Worm (Caenorhabditis elegans) whole organism, dauer: Measurements from ENCODE around the gene K02D10.4.

ENCODE experiments used
- unc-62 ChIP-seq: sonication (generic microtip); optimal IDR thresholded peaks from 2 replicates; lab custom pipeline; 2017; ENCODE audit warnings: missing biosample characterization, missing genetic modification reagents, missing genetic modification characterization

K02D10.4 gene

DNA sequence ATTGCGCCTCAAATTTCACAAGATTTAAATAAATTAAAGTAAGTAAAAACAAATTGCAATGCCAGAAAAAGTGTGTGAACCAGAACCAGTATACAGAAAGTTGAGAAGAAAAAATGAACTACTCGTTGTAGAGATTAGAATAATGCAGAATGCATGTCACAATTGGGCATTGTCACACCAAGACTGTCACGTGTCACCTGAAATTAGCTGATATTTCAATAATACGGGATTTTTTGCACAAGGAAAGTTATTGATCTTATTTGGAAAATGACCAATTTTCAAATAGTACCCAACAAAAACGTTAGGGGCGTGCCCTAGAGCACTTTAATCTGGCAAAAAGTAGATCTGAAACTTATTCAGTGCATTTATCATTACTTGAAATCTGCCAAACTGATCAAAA lies 37.9 kb downstream of the K02D10.4 start:
- no peak for TF ChIP-seq unc-62 (GFP tag; lab: Kevin White, UChicago)

DNA sequence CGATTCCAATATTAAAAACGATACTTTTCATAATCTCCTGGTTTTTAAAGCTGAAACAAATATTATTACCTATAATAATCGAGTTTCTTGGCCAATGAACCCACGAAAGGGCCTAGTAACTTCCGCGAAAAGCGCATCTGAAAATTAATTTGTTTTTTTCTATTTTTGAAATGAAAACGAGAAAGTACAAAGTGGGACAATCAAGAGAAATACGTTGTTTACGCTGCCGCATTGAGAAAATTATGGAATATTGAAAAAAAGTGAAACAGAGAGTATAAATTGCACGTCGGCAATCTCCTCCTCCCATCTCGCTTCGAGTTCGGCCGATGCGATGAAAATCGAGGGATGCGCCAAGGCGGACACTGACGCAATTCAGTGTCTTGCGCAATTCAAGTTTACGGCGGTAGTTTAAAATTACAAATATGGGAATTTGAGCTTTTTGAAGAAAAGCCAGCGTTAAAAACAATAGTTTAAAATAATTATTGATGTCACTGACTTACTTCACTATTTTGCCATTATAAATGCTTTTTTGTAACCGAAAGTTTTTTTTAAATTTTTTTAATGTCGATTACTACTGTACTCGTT lies 38.4 kb downstream of the K02D10.4 start, which contains the start of gene pdhk-2:
TSS of gene pdhk-2 (minus strand) at position 137 of the 585 bp plus-strand sequence.
- TF ChIP-seq unc-62 (GFP tag; lab: Kevin White, UChicago): no peak

DNA sequence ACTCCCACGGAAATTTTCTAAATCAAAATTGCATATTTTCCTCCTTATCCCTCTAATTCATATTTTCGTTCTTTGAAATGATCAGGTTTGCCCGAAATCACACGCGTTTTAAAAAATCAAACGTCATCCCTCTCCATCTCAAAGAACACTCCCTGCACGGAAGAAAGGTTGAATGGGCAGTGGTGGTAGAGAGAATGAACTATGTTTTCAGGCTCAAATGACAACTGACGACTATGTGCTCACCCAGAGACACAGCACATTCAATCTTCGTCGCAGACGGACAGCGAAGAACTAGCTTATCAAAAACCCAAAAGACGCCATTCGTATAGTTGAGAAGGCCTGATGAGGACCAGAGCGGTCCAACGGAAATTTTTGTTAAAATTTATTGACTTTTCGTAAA lies 40.0 kb downstream of the K02D10.4 start:
- TF ChIP-seq unc-62 (GFP tag; lab: Kevin White, UChicago): no peak

DNA sequence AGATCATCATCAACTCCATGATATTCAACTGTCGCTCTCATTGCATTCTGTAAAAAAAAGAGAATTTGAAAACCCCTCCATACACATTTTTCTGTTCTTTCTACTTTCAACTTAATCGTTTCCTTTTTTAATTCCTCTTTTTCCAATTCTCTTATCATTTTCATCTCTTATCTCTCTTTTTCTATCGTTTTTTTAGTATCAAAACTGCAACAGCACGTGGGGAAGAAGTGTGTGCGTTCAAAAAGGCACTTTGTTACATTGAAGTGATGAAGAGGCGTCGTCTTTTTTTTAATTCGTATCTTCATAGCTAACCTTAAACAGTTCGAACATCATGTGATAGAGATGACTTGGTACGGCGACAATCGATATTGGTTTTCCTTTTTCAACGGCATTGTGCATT lies 40.7 kb downstream of the K02D10.4 start:
- no peak for TF ChIP-seq unc-62 (GFP tag; lab: Kevin White, UChicago)

DNA sequence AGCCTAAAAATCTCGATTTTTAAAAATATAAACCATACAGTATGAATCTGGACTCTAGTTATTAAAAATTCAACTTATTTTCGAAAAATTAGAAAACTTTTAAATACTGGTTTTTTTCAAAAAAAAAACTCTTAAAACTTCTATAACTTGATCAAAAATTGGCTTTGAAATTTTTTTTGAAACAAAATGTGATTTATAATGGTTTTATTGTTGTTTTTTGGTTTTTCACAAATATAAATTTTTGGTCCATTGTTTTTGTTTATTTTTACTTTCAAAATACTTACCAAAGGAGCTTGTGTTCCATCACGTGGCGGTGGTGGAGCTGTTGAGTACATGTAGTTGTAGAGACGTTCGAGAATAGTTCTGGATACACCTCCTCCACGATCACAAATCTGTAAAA lies 41.5 kb downstream of the K02D10.4 start:
- no peak for TF ChIP-seq unc-62 (GFP tag; lab: Kevin White, UChicago)

DNA sequence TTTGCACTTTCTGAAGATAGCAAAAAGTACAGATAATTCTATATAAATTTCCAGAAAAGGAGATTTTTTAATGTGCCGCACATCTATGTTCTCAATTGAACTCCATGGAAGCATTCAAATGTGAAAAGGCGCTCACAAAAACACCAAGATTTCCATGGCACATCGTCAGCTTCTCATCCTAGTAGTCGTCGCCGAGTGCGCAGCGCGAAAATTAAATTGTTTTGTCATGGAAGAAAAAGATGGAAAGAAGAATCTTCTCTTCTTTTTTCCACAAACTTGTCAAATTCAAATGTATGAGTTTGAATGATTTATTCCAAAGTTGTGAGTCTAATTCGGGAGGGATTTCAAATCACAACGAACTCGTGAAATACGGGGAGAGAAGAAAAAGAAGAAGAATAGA lies 42.4 kb downstream of the K02D10.4 start:
- no peak for TF ChIP-seq unc-62 (GFP tag; lab: Kevin White, UChicago)

DNA sequence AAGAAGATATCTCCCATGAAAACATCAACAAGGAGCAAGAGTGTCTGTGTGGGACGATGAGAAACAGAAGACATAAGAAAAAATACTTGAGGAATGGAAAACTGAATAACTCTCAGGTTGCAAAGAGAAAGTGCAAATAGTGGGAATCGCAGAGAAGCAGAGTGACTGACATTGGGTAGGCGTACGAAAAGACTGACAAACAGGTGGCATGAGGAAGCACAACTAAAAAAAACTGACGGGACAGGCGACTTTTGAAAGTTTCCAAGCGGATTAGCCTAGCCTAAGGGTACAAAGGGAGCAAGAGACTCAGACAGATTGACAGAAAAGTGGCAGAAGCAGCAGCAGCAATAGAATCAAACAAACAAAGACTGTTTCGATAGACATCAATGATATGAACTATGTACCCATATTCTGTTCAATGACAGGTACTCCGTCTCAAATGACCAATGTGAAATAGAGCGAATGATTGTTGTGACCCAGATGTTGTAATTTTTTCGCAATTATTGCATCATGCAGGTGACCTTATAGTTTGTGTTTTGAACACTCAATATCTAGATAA lies 45.4 kb downstream of the K02D10.4 start:
- no peak for TF ChIP-seq unc-62 (GFP tag; lab: Kevin White, UChicago)

DNA sequence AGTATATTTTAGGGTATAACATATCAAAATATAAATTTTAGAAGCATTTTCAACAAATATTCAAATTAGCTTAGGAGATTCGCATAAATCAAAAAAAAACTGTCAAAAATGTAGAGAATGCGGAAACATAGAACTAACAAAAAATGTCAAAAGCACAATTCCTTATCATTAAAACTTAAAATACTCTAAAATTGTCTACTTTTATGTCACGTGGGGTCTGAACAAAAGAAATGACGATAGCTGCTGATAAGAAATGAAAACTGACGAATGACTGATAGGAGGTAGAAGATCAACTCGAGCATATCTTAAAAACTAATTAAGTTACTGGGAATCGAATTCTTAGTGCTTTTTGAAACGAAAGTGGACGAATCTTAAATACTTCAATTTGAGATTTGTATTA lies 46.1 kb downstream of the K02D10.4 start:
- no peak for TF ChIP-seq unc-62 (GFP tag; lab: Kevin White, UChicago)

DNA sequence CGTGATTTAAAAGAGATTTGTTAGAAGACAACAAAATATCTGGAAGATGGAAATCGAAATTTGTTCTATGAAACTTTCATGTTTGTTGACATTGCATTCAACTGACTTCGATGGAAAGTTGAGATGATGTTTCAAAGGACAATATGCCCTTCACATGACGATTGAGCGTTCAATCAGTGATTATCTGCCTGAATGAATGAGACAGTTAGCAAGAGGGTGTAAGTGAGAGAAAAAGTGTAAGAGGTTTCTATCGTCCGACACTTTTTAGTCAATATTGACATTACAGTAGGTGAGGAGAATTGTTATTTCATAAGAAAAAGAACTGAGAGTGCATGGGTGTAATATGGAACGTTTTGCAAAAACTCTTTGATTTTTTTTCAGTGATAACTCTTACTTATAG lies 46.6 kb downstream of the K02D10.4 start:
- TF ChIP-seq unc-62 (GFP tag; lab: Kevin White, UChicago): no peak

DNA sequence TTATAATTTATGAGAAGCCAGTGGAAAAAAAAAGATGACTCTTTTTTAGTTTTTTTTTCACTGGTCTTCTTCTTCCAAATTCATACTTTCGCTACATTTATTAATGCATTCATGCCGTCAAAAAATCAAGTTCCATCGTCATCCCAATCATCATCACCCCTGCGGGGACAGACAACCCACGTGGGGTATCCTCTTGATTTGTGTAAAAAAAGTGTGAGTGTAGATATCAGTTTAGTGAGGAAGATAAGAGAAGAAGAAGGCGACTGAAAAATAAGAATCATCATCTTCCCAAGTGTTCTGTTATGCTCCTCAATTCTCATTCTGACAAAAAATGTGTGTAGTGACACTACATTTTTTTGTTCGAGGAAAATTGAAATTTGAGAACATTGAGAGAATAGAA lies 47.8 kb downstream of the K02D10.4 start:
- no peak for TF ChIP-seq unc-62 (GFP tag; lab: Kevin White, UChicago)

DNA sequence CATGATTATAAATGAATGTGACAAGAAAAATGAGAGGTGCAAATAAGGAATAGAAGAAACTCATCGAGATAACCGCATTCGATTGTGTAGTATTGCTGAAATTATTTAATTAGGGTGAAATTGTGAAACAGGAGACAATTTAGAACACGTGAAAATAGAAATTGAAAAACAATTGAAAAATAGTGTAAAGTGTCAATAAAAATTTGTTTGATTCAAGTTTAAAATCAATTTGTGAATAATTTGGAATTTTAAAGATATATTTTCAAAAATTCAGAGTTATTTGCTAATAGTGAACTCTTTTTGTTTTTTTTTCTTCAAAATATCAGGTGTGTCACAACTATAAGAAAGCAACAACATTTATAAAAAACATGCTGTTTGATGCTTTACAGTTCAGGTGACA lies 48.5 kb downstream of the K02D10.4 start, which contains the start of gene ZK370.4:
TSS of gene ZK370.4 (minus strand) at position 101 of the 400 bp plus-strand sequence.
- no peak for TF ChIP-seq unc-62 (GFP tag; lab: Kevin White, UChicago)
